Fruit fly (Drosophila melanogaster): ENCODE results near the gene Pex10.

- no peak for TF ChIP-seq CG8478 (optimal IDR thresholded peaks at IDR 0.05)
- TF ChIP-seq EcR (GFP tag; optimal IDR thresholded peaks at IDR 0.05): no peak
- TF ChIP-seq psq (optimal IDR thresholded peaks at IDR 0.05): no peak
- no peak for TF ChIP-seq usp (GFP tag; optimal IDR thresholded peaks at IDR 0.05)
These were observed 20.4 kb downstream of the Pex10 start for dm6 chr3L:1578391-1578948.

All from whole organism.